Fruit fly (Drosophila melanogaster) whole organism, embryonic: ENCODE measurements around the gene Atx2.
A peak's percentile ranks its signal among the peaks of the same experiment; 100 is the strongest.

ENCODE experiments used
- Asciz ChIP-seq: fragments of 200-800 bp; sonication (Bioruptor generic); optimal IDR thresholded peaks from 2 replicates; lab custom pipeline; 2017; ENCODE audit warnings: missing biosample characterization, mild to moderate bottlenecking, missing genetic modification characterization, missing genetic modification reagents
- Blimp-1 ChIP-seq: fragments of 200-800 bp; sonication (Bioruptor generic); optimal IDR thresholded peaks from 3 replicates; lab custom pipeline; 2018; ENCODE audit warnings: missing biosample characterization, missing genetic modification characterization, mild to moderate bottlenecking, moderate library complexity, missing genetic modification reagents
- CG10209 ChIP-seq: fragments of 200-800 bp; sonication (Bioruptor generic); optimal IDR thresholded peaks from 3 replicates; lab custom pipeline; 2017; ENCODE audit warnings: missing biosample characterization, mild to moderate bottlenecking, missing genetic modification characterization, missing genetic modification reagents
- CG10267 ChIP-seq: fragments of 200-800 bp; sonication (Bioruptor generic); optimal IDR thresholded peaks from 2 replicates; lab custom pipeline; 2018; ENCODE audit warnings: missing biosample characterization, mild to moderate bottlenecking, missing genetic modification characterization, moderate library complexity
- CG11247 ChIP-seq: fragments of 200-800 bp; sonication (Bioruptor generic); IDR thresholded peaks from 2 replicates; pipeline ENCODE4 v1.3.6; 2022; ENCODE audit warnings: missing biosample characterization, missing genetic modification characterization
- CG12219 ChIP-seq: fragments of 200-800 bp; sonication (Bioruptor generic); optimal IDR thresholded peaks from 3 replicates; lab custom pipeline; 2018; ENCODE audit warnings: missing biosample characterization, mild to moderate bottlenecking, missing genetic modification characterization
- CG12659 ChIP-seq: fragments of 200-800 bp; sonication (Bioruptor generic); optimal IDR thresholded peaks from 3 replicates; lab custom pipeline; 2017; ENCODE audit warnings: mild to moderate bottlenecking, missing biosample characterization, missing genetic modification reagents, missing genetic modification characterization
- CG14441 ChIP-seq: fragments of 200-800 bp; sonication (Bioruptor generic); IDR thresholded peaks from 2 replicates; pipeline ENCODE4 v1.3.6; 2022; ENCODE audit warnings: missing biosample characterization, missing genetic modification characterization
- CG15073 ChIP-seq: fragments of 200-800 bp; sonication (Bioruptor generic); optimal IDR thresholded peaks from 2 replicates; lab custom pipeline; 2016; ENCODE audit warnings: missing biosample characterization, missing genetic modification characterization
- CG15601 ChIP-seq: fragments of 200-800 bp; sonication (Bioruptor generic); optimal IDR thresholded peaks from 3 replicates; lab custom pipeline; 2019; ENCODE audit warnings: missing biosample characterization, mild to moderate bottlenecking, missing genetic modification characterization, moderate library complexity
- CG17328 ChIP-seq: fragments of 200-800 bp; sonication (Bioruptor generic); IDR thresholded peaks from 2 replicates; pipeline ENCODE4 v1.3.6; 2022; ENCODE audit warnings: missing biosample characterization, missing genetic modification characterization
- CG17829 ChIP-seq: fragments of 200-800 bp; optimal IDR thresholded peaks from 2 replicates; lab custom pipeline; 2019; ENCODE audit warnings: missing biosample characterization, mild to moderate bottlenecking, missing genetic modification characterization, moderate library complexity
- CG33557 ChIP-seq: fragments of 200-800 bp; sonication (Bioruptor generic); optimal IDR thresholded peaks from 2 replicates; lab custom pipeline; 2019; ENCODE audit warnings: missing biosample characterization, mild to moderate bottlenecking, missing genetic modification characterization, moderate library complexity
- CG4282 ChIP-seq: fragments of 200-800 bp; sonication (Bioruptor generic); optimal IDR thresholded peaks from 2 replicates; lab custom pipeline; 2016; ENCODE audit warnings: missing biosample characterization, missing genetic modification characterization
- CG4707 ChIP-seq: fragments of 200-800 bp; sonication (Bioruptor generic); optimal IDR thresholded peaks from 2 replicates; lab custom pipeline; 2018; ENCODE audit warnings: missing biosample characterization, mild to moderate bottlenecking, missing genetic modification characterization, moderate library complexity
- CG7271 ChIP-seq: fragments of 200-800 bp; sonication (Bioruptor generic); optimal IDR thresholded peaks from 2 replicates; lab custom pipeline; 2018; ENCODE audit warnings: missing biosample characterization, mild to moderate bottlenecking, missing genetic modification characterization, moderate library complexity
- CG7556 ChIP-seq: fragments of 200-800 bp; sonication (Bioruptor generic); optimal IDR thresholded peaks from 2 replicates; lab custom pipeline; 2017; ENCODE audit warnings: missing biosample characterization, mild to moderate bottlenecking, missing genetic modification characterization
- CG9437 ChIP-seq: fragments of 200-800 bp; sonication (Bioruptor generic); optimal IDR thresholded peaks from 2 replicates; lab custom pipeline; 2018; ENCODE audit warnings: missing biosample characterization, mild to moderate bottlenecking, missing genetic modification characterization
- CrebB ChIP-seq: fragments of 200-800 bp; sonication (Bioruptor generic); optimal IDR thresholded peaks from 3 replicates; lab custom pipeline; 2018; ENCODE audit warnings: missing biosample characterization, mild to moderate bottlenecking, missing genetic modification characterization
- Fer1 ChIP-seq: fragments of 200-800 bp; sonication (Bioruptor generic); optimal IDR thresholded peaks from 2 replicates; lab custom pipeline; 2017; ENCODE audit warnings: missing biosample characterization, mild to moderate bottlenecking, missing genetic modification characterization
- HLH3B ChIP-seq: fragments of 200-800 bp; sonication (Bioruptor generic); IDR thresholded peaks from 2 replicates; pipeline ENCODE4 v1.3.6; 2022; ENCODE audit warnings: missing biosample characterization, missing genetic modification characterization
- Lhr ChIP-seq: fragments of 200-800 bp; sonication (Bioruptor generic); optimal IDR thresholded peaks from 3 replicates; lab custom pipeline; 2017; ENCODE audit warnings: mild to moderate bottlenecking, missing biosample characterization, missing genetic modification reagents, missing genetic modification characterization
- MESR4 ChIP-seq: fragments of 200-800 bp; sonication (Bioruptor generic); optimal IDR thresholded peaks from 2 replicates; lab custom pipeline; 2018; ENCODE audit warnings: missing biosample characterization, mild to moderate bottlenecking, missing genetic modification characterization, moderate library complexity
- NC2β ChIP-seq: fragments of 200-800 bp; sonication (Bioruptor generic); optimal IDR thresholded peaks from 2 replicates; lab custom pipeline; 2016; ENCODE audit warnings: missing biosample characterization, missing genetic modification characterization
- NFAT ChIP-seq: fragments of 200-800 bp; sonication (Bioruptor generic); IDR thresholded peaks from 2 replicates; pipeline ENCODE4 v1.3.6; 2022; ENCODE audit warnings: missing biosample characterization, missing genetic modification characterization
- Nf-YA ChIP-seq: fragments of 200-800 bp; sonication (Bioruptor generic); IDR thresholded peaks from 2 replicates; pipeline ENCODE4 v1.3.6; 2022; ENCODE audit warnings: missing biosample characterization, missing genetic modification characterization
- Ptx1 ChIP-seq: fragments of 200-800 bp; sonication (Bioruptor generic); IDR thresholded peaks from 2 replicates; pipeline ENCODE4 v1.3.6; 2022; ENCODE audit warnings: missing biosample characterization, missing genetic modification characterization
- Sox100B ChIP-seq: fragments of 200-800 bp; sonication (Bioruptor generic); optimal IDR thresholded peaks from 3 replicates; lab custom pipeline; 2018; ENCODE audit warnings: missing biosample characterization, mild to moderate bottlenecking, missing genetic modification characterization
- al ChIP-seq: fragments of 200-800 bp; sonication (Bioruptor generic); IDR thresholded peaks from 2 replicates; pipeline ENCODE4 v1.3.6; 2022; ENCODE audit warnings: missing biosample characterization, missing genetic modification characterization
- ara ChIP-seq: fragments of 200-800 bp; sonication (Bioruptor generic); IDR thresholded peaks from 2 replicates; pipeline ENCODE4 v1.3.6; 2022; ENCODE audit warnings: missing biosample characterization, missing genetic modification characterization
- az2 ChIP-seq: fragments of 200-800 bp; sonication (Bioruptor generic); optimal IDR thresholded peaks from 3 replicates; lab custom pipeline; 2016; ENCODE audit warnings: missing biosample characterization, missing genetic modification characterization
- caup ChIP-seq: fragments of 200-800 bp; sonication (Bioruptor generic); optimal IDR thresholded peaks from 3 replicates; lab custom pipeline; 2017; ENCODE audit warnings: missing biosample characterization, mild to moderate bottlenecking, missing genetic modification characterization, moderate library complexity; ENCODE audit not compliant: severe bottlenecking
- corto ChIP-seq: fragments of 200-800 bp; sonication (Bioruptor generic); optimal IDR thresholded peaks from 2 replicates; lab custom pipeline; 2016; ENCODE audit warnings: missing biosample characterization, mild to moderate bottlenecking, missing genetic modification characterization, moderate library complexity
- crp ChIP-seq, 2 experiments: fragments of 200-800 bp; sonication (Bioruptor generic); optimal IDR thresholded peaks; 2 replicates in 1 of 2; 3 replicates in 1 of 2; lab custom pipeline; 2017; ENCODE audit warnings: missing biosample characterization in 2 of 2, missing genetic modification characterization in 2 of 2, mild to moderate bottlenecking in 1 of 2, moderate library complexity in 1 of 2
- gcm2 ChIP-seq: fragments of 200-800 bp; sonication (Bioruptor generic); optimal IDR thresholded peaks from 2 replicates; lab custom pipeline; 2016; ENCODE audit warnings: missing biosample characterization, missing genetic modification characterization
- grau ChIP-seq: fragments of 200-800 bp; optimal IDR thresholded peaks from 3 replicates; lab custom pipeline; 2019; ENCODE audit warnings: missing biosample characterization, mild to moderate bottlenecking, missing genetic modification characterization, moderate library complexity
- gt ChIP-seq: fragments of 200-800 bp; sonication (Bioruptor generic); IDR thresholded peaks from 2 replicates; pipeline ENCODE4 v1.3.6; 2022; ENCODE audit warnings: missing biosample characterization, missing genetic modification characterization
- hbn ChIP-seq: fragments of 200-800 bp; sonication (Bioruptor generic); IDR thresholded peaks from 2 replicates; pipeline ENCODE4 v1.3.6; 2022; ENCODE audit warnings: missing biosample characterization, missing genetic modification characterization; ENCODE audit not compliant: partially characterized antibody
- jing ChIP-seq: fragments of 200-800 bp; sonication (Bioruptor generic); optimal IDR thresholded peaks from 2 replicates; lab custom pipeline; 2018; ENCODE audit warnings: missing biosample characterization, mild to moderate bottlenecking, missing genetic modification characterization
- nmo ChIP-seq: fragments of 200-800 bp; sonication (Bioruptor generic); optimal IDR thresholded peaks from 2 replicates; lab custom pipeline; 2018; ENCODE audit warnings: missing biosample characterization, mild to moderate bottlenecking, missing genetic modification characterization, moderate library complexity
- row ChIP-seq: fragments of 200-800 bp; sonication (Bioruptor generic); IDR thresholded peaks from 3 replicates; pipeline ENCODE4 v1.3.6; 2022; ENCODE audit warnings: missing biosample characterization, missing genetic modification characterization
- sens ChIP-seq: fragments of 200-800 bp; sonication (Bioruptor generic); peaks from one replicate; lab custom pipeline; 2016; ENCODE audit warnings: missing biosample characterization, missing genetic modification characterization
- sima ChIP-seq: fragments of 200-800 bp; sonication (Bioruptor generic); optimal IDR thresholded peaks from 2 replicates; lab custom pipeline; 2016; ENCODE audit warnings: missing biosample characterization, missing genetic modification characterization
- sob ChIP-seq: fragments of 200-800 bp; sonication (Bioruptor generic); IDR thresholded peaks from 2 replicates; pipeline ENCODE4 v1.3.6; 2022; ENCODE audit warnings: missing biosample characterization, missing genetic modification characterization
- sqz ChIP-seq: fragments of 200-800 bp; sonication (Bioruptor generic); optimal IDR thresholded peaks from 3 replicates; lab custom pipeline; 2018; ENCODE audit warnings: missing biosample characterization, mild to moderate bottlenecking, missing genetic modification characterization
- trh ChIP-seq: fragments of 200-800 bp; sonication (Bioruptor generic); optimal IDR thresholded peaks from 2 replicates; lab custom pipeline; 2016; ENCODE audit warnings: missing biosample characterization, missing genetic modification characterization
- vfl ChIP-seq: fragments of 200-800 bp; sonication (Bioruptor generic); optimal IDR thresholded peaks from 2 replicates; lab custom pipeline; 2016; ENCODE audit warnings: missing biosample characterization, missing genetic modification characterization
- zen2 ChIP-seq: fragments of 200-800 bp; sonication (Bioruptor generic); IDR thresholded peaks from 3 replicates; pipeline ENCODE4 v1.3.6; 2022; ENCODE audit warnings: missing biosample characterization, missing genetic modification characterization; ENCODE audit not compliant: partially characterized antibody

Atx2 gene

DNA sequence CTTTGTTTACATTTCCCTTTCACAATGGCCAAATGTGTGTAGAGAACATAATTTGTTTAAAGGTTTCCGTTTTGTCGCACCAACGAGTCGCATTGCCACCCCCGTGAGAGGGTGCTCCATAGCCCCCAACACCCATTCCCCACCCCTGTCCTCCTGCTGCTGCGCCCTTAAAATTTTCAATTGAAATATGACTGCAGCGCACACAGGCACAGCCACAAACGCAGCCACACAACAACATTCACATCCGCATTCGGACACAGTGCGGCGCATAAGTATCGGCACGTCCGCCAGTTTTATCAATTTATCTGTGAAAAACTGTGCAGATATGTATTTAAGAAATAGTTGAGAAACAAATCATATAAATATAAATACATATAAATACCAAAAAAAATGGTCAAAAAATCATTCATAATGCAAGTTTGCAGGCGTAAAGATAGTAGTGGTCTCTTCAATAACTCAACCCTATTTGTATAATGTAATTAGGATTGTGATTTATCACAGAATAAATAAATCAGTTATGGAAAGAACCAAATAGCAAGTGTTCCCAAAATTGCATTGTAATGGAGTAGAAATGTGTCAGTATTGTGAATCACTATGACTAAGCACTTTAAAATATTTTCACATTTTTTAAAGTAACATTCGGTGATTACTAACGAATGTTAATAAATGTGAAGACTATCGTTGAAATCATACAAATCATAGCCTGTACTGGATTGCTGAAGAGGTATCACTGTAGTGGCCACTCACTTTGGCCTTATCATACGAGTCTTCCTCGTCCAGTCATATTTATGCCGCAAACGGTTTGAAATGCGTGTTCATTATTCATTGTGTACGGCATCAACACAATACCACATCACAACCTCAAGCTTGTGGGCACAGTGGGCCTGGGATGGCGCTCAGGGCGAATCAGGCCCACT is 1.8 kb downstream of the Atx2 start (continued):
- TF ChIP-seq trh (GFP tag; lab: Kevin White, UChicago): no peak
- TF ChIP-seq Nf-YA (GFP tag; lab: Robert Waterston, UW): 0 out of 2 replicates have a peak, but pooled peaks have one; percentile 17
- TF ChIP-seq row (GFP tag; lab: Robert Waterston, UW): peak; percentile 53; the same call in 2 of the 3 replicates
- no peak for TF ChIP-seq CG10209 (GFP tag; lab: Kevin White, UChicago)
- no peak for TF ChIP-seq sima (GFP tag; lab: Kevin White, UChicago)
- no peak for TF ChIP-seq Lhr (GFP tag; lab: Kevin White, UChicago)
- TF ChIP-seq Asciz (GFP tag; lab: Kevin White, UChicago): peak; percentile 16
- no peak for TF ChIP-seq CG15073 (GFP tag; lab: Kevin White, UChicago)
- no peak for TF ChIP-seq MESR4
- no peak for TF ChIP-seq CG17328 (GFP tag; lab: Robert Waterston, UW)
- TF ChIP-seq CG12219 (GFP tag; lab: Kevin White, UChicago): no peak
- no peak for TF ChIP-seq Fer1 (GFP tag; lab: Kevin White, UChicago)
- no peak for TF ChIP-seq CG7271
- peak; percentile 36 for TF ChIP-seq Blimp-1 (GFP tag; lab: Kevin White, UChicago)
- TF ChIP-seq sens (GFP tag; lab: Kevin White, UChicago): peak; percentile 25
- TF ChIP-seq CG4282 (GFP tag; lab: Kevin White, UChicago): no peak
- TF ChIP-seq HLH3B (GFP tag; lab: Robert Waterston, UW): peak; percentile 35; the same call in 1 of the 2 replicates
- no peak for TF ChIP-seq jing (GFP tag; lab: Kevin White, UChicago)
- TF ChIP-seq CG9437: peak; percentile 2
- TF ChIP-seq NFAT (GFP tag; lab: Robert Waterston, UW): no peak
- 0 out of 2 replicates have a peak, but pooled peaks have one; percentile 6 for TF ChIP-seq ara
- peak; percentile 16 for TF ChIP-seq CG7556 (GFP tag; lab: Kevin White, UChicago)
- TF ChIP-seq nmo (GFP tag; lab: Kevin White, UChicago): peak; percentile 34
- TF ChIP-seq sqz (GFP tag; lab: Kevin White, UChicago): no peak
- no peak for TF ChIP-seq zen2 (GFP tag; lab: Robert Waterston, UW)
- no peak for TF ChIP-seq al (GFP tag; lab: Robert Waterston, UW)
- no peak for TF ChIP-seq NC2β (GFP tag; lab: Kevin White, UChicago)
- no peak for TF ChIP-seq caup (GFP tag; lab: Kevin White, UChicago)
- TF ChIP-seq Ptx1: peak; percentile 33; the same call in 1 of the 2 replicates
- no peak for TF ChIP-seq crp (GFP tag; optimal IDR thresholded peaks at IDR 0.05; lab: Kevin White, UChicago)
- peak; percentile 14 for TF ChIP-seq Sox100B (GFP tag; lab: Kevin White, UChicago)
- peak; percentile 65 for TF ChIP-seq grau (tag; lab: Kevin White, UChicago)
- TF ChIP-seq vfl (GFP tag; lab: Kevin White, UChicago): no peak
- no peak for TF ChIP-seq CG11247
- TF ChIP-seq gt (GFP tag; lab: Robert Waterston, UW): no peak
- no peak for TF ChIP-seq CrebB (tag; lab: Kevin White, UChicago)
- no peak for TF ChIP-seq CG15601 (tag; lab: Kevin White, UChicago)
- no peak for TF ChIP-seq hbn
- TF ChIP-seq CG10267 (tag; lab: Kevin White, UChicago): no peak
- TF ChIP-seq gcm2 (GFP tag; lab: Kevin White, UChicago): no peak
- TF ChIP-seq CG4707 (GFP tag; lab: Kevin White, UChicago): peak; percentile 95
- peak; percentile 6; the same call in 1 of the 2 replicates for TF ChIP-seq CG14441 (GFP tag; lab: Robert Waterston, UW)
- peak; percentile 6 for TF ChIP-seq CG12659 (GFP tag; lab: Kevin White, UChicago)
- no peak for TF ChIP-seq CG33557 (GFP tag; lab: Kevin White, UChicago)
- no peak for TF ChIP-seq CG17829
- no peak for TF ChIP-seq corto (GFP tag; lab: Kevin White, UChicago)
- TF ChIP-seq sob (GFP tag; lab: Robert Waterston, UW): peak; percentile 41; the same call in 1 of the 2 replicates
- TF ChIP-seq az2: no peak
